Worm (Caenorhabditis elegans) whole organism, L4/young adult: Measurements from ENCODE around the gene srz-9.

Experiments used
- W03F9.2 ChIP-seq: fragments of 150-350 bp; optimal IDR thresholded peaks from 2 replicates; lab custom pipeline; 2014; ENCODE audit warnings: missing biosample characterization, missing genetic modification characterization
- dao-5 ChIP-seq: sonication (generic microtip); optimal IDR thresholded peaks from 2 replicates; lab custom pipeline; 2016; ENCODE audit warnings: missing genotype, missing genetic modification characterization, moderate library complexity, missing compliant biosample characterization
- him-1 ChIP-seq: sonication (generic microtip); optimal IDR thresholded peaks from 2 replicates; lab custom pipeline; 2016; ENCODE audit warnings: missing genotype, missing genetic modification reagents, missing genetic modification characterization, missing compliant biosample characterization

- TF ChIP-seq him-1 (tag; lab: Kevin White, UChicago) (no peak), W03F9.2 (tag; lab: Kevin White, UChicago) (no peak), dao-5 (no peak)
Measured at ce11 chrIII:1311367-1311766, 47.6 kb downstream of the srz-9 start.
